Worm (Caenorhabditis elegans): Measurements from ENCODE around the gene R05F9.7.
"Not testable (repeated sequence)": the region's sequence is repeated elsewhere in the genome, so short reads cannot be mapped to it uniquely, and the experiment has no call there.

The R05F9.7 gene

DNA sequence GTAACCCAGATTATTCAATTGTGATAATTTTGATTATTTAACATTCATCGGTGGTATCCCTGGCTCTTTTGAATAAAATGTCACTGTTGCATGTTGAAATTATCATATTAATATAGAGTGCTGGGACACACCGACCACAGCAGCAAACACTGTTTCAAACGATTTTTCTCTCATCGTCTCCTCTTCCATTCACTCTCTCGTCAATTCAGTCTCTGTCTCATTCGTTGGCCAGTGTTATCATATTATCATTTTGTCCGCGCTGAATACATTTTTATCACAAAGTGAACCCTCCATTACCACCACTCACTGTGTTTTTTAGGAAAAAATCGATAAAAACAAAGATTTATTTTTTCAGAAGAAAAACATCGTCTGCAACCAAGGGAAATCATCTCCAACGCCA, 29.0 kb upstream of the R05F9.7 start:
- TF ChIP-seq sma-9 (GFP tag; optimal IDR thresholded peaks at IDR 0.05), result peak; percentile 18
- TF ChIP-seq sma-9 (tag; optimal IDR thresholded peaks at IDR 0.05), result no peak
- TF ChIP-seq nhr-129 (tag; optimal IDR thresholded peaks at IDR 0.05), result peak; percentile 17
- peak; percentile 94 for TF ChIP-seq fos-1 (tag; optimal IDR thresholded peaks at IDR 0.05)
- TF ChIP-seq crh-2 (tag; optimal IDR thresholded peaks at IDR 0.05), result peak; percentile 32
- no peak for TF ChIP-seq F13H6.1 (tag; optimal IDR thresholded peaks at IDR 0.05)
- TF ChIP-seq nhr-11 (tag; optimal IDR thresholded peaks at IDR 0.05), result no peak

DNA sequence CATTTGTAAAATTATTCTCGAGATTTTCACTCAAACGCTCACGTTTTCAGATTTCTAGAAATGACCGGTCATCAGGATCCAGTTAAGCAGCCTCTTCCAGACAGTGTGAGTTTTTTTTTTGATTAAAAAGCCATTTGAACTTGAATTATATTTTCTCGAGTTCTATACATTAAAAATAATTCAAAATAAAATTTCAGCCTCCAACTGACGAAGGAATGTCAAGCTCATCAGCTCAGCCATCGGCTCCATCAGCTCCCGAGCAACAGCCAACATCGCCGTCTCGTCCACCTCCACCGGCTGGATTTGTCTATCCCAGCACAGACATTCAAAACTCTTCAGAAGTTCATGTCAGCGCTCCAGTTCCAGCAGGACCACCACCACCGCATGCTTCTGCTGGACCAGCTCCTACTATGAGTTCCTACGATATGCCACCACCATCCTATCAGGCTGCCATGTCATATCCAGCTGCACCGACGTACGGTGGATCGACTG, 28.2 kb upstream of the R05F9.7 start, which contains the start of gene F11G11.5:
TSS of gene F11G11.5 (plus strand) at position 51 of the 492 bp plus-strand sequence.
- no peak for TF ChIP-seq ceh-82 (tag; optimal IDR thresholded peaks at IDR 0.05)
- peak; percentile 33 for TF ChIP-seq ztf-4 (tag; optimal IDR thresholded peaks at IDR 0.05)
- peak; percentile 68 for TF ChIP-seq ama-1 (optimal IDR thresholded peaks at IDR 0.05)

ce11 chrII:4858906-4859411, 27.1 kb upstream of the R05F9.7 start:
- TF ChIP-seq nhr-237 (tag; optimal IDR thresholded peaks at IDR 0.05) (no peak), ama-1 (optimal IDR thresholded peaks at IDR 0.05) (peak; percentile 59), ceh-82 (tag; optimal IDR thresholded peaks at IDR 0.05) (no peak), ztf-4 (tag; optimal IDR thresholded peaks at IDR 0.05) (peak; percentile 35)

DNA sequence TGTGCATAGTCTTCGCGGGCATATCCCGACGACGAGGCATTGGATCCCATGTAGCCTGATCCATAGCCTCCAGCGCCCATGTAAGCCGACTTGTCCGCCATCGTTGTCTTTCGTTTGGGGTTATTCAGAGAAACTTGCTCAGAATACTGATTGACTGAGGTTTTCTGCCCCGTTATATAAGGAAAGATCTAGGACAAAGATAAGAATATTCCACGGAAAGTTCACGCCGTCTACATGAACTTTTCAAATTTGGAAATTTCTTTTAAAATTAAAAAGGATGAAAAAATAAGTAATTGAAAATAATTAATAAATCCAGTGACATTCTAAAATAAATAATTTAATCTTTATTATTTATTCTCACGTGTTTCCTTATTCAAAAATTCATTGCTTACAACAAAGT, 25.8 kb upstream of the R05F9.7 start, which contains the start of the genes nspd-5 and F11G11.4:
TSS of gene nspd-5 (minus strand) at position 101 of the 400 bp plus-strand sequence.
TSS of gene F11G11.4 (plus strand) at position 335 of the 400 bp plus-strand sequence.
- TF ChIP-seq sma-3 (GFP tag; optimal IDR thresholded peaks at IDR 0.05); alr-1 (tag; optimal IDR thresholded peaks at IDR 0.05); unc-62 (GFP tag; optimal IDR thresholded peaks at IDR 0.05): not testable (repeated sequence)

DNA sequence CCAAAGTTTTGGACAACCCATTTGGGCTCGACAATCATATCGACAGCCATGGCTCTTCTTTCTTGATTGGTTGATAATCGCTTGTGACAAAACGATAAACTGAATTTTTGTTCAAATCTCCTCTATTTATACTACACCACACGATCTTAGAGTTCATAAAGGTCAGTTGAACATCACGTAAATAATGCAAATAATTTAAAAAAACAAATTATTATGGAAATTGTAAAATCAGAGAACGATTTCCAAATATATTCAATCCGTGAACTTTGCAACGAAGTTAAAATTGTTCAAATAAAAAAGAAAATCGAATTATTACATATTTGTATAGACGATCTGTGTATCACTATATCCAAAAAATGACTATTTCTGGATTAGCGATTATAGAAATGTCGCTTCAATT, 22.7 kb upstream of the R05F9.7 start, which contains the start of the genes mpst-4 and F11G11.14:
TSS of gene mpst-4 (minus strand) at position 101 of the 400 bp plus-strand sequence.
TSS of gene F11G11.14 (plus strand) at position 325 of the 400 bp plus-strand sequence.
- no peak for TF ChIP-seq nhr-10 (tag; optimal IDR thresholded peaks at IDR 0.05)
- TF ChIP-seq nhr-11 (tag; optimal IDR thresholded peaks at IDR 0.05), result no peak
- no peak for TF ChIP-seq blmp-1 (tag; optimal IDR thresholded peaks at IDR 0.05; ENCODE audit: insufficient read depth)
- TF ChIP-seq aly-2 (tag; optimal IDR thresholded peaks at IDR 0.05), result no peak
- TF ChIP-seq ztf-4 (tag; optimal IDR thresholded peaks at IDR 0.05), result no peak
- TF ChIP-seq zag-1 (tag; optimal IDR thresholded peaks at IDR 0.05), result no peak
- TF ChIP-seq unc-55 (GFP tag; optimal IDR thresholded peaks at IDR 0.05), result no peak
- TF ChIP-seq egl-27 (tag; optimal IDR thresholded peaks at IDR 0.05), result no peak
- TF ChIP-seq dmd-4 (tag; optimal IDR thresholded peaks at IDR 0.05), result no peak
- no peak for TF ChIP-seq snpc-4 (tag; optimal IDR thresholded peaks at IDR 0.05)
- TF ChIP-seq mab-5 (tag; optimal IDR thresholded peaks at IDR 0.05), result no peak
- TF ChIP-seq F13H6.1 (tag; optimal IDR thresholded peaks at IDR 0.05), result no peak
- no peak for TF ChIP-seq lin-39 (tag; optimal IDR thresholded peaks at IDR 0.05)
- no peak for TF ChIP-seq nhr-77 (tag; optimal IDR thresholded peaks at IDR 0.05)
- TF ChIP-seq sem-4 (tag; optimal IDR thresholded peaks at IDR 0.05), result no peak

ce11 chrII:4866045-4866444, 20.0 kb upstream of the R05F9.7 start:
- TF ChIP-seq lsy-2 (tag; optimal IDR thresholded peaks at IDR 0.05), result no peak
- no peak for TF ChIP-seq ztf-4 (tag; optimal IDR thresholded peaks at IDR 0.05)
- TF ChIP-seq blmp-1 (tag; optimal IDR thresholded peaks at IDR 0.05; ENCODE audit: insufficient read depth), result peak; percentile 67
- TF ChIP-seq ama-1 (optimal IDR thresholded peaks at IDR 0.05), result peak; percentile 81
- no peak for TF ChIP-seq unc-55 (GFP tag; optimal IDR thresholded peaks at IDR 0.05)
- TF ChIP-seq skn-1 (tag; optimal IDR thresholded peaks at IDR 0.05), result no peak
- no peak for TF ChIP-seq mbf-1 (tag; optimal IDR thresholded peaks at IDR 0.05)
- no peak for TF ChIP-seq lin-13 (GFP tag; optimal IDR thresholded peaks at IDR 0.05)
- peak; percentile 27 for TF ChIP-seq fos-1 (tag; optimal IDR thresholded peaks at IDR 0.05)
- no peak for TF ChIP-seq ceh-82 (tag; optimal IDR thresholded peaks at IDR 0.05)
- no peak for TF ChIP-seq snpc-4 (tag; optimal IDR thresholded peaks at IDR 0.05)
- TF ChIP-seq ztf-1 (GFP tag; conservative IDR thresholded peaks at IDR 0.05), result no peak
- peak; percentile 84 for TF ChIP-seq nhr-21 (tag; optimal IDR thresholded peaks at IDR 0.05)
- peak; percentile 56 for TF ChIP-seq unc-62 (GFP tag; optimal IDR thresholded peaks at IDR 0.05)
- TF ChIP-seq nhr-77 (tag; optimal IDR thresholded peaks at IDR 0.05), result no peak
- peak; percentile 41 for TF ChIP-seq elt-3 (tag; optimal IDR thresholded peaks at IDR 0.05)
- no peak for TF ChIP-seq nhr-11 (tag; optimal IDR thresholded peaks at IDR 0.05)
- TF ChIP-seq nhr-237 (tag; optimal IDR thresholded peaks at IDR 0.05), result no peak
- TF ChIP-seq peb-1 (tag; optimal IDR thresholded peaks at IDR 0.05), result no peak
- TF ChIP-seq nhr-25 (tag; optimal IDR thresholded peaks at IDR 0.05), result peak; percentile 47
- no peak for TF ChIP-seq nhr-10 (tag; optimal IDR thresholded peaks at IDR 0.05)
- TF ChIP-seq gmeb-1 (tag; optimal IDR thresholded peaks at IDR 0.05), result no peak
